Worm (Caenorhabditis elegans) whole organism, L4 larva: ENCODE measurements around the gene anmt-3.

Source experiments
- D1046.2 ChIP-seq: fragments of 200-800 bp; sonication (Bioruptor generic); IDR thresholded peaks from 2 replicates; pipeline ENCODE4 v1.3.6; 2022; ENCODE audit warnings: missing genetic modification characterization, missing compliant biosample characterization
- F10B5.3 ChIP-seq: sonication (generic microtip); optimal IDR thresholded peaks from 2 replicates; lab custom pipeline; 2016; ENCODE audit warnings: mild to moderate bottlenecking, missing genetic modification characterization, missing compliant biosample characterization
- F44E2.7 ChIP-seq: fragments of 200-800 bp; sonication (Bioruptor generic); IDR thresholded peaks from 2 replicates; pipeline ENCODE4 v2.1.2; 2022; ENCODE audit warnings: missing genetic modification characterization, missing compliant biosample characterization
- R02D3.7 ChIP-seq: fragments of 150-350 bp; sonication (generic microtip); optimal IDR thresholded peaks from 3 replicates; lab custom pipeline; 2014; ENCODE audit warnings: missing biosample characterization, missing genetic modification characterization
- T20F7.1 ChIP-seq: fragments of 200-800 bp; sonication (Bioruptor generic); optimal IDR thresholded peaks from 2 replicates; lab custom pipeline; 2018; ENCODE audit warnings: mild to moderate bottlenecking, missing genetic modification characterization, missing compliant biosample characterization
- T26A8.4 ChIP-seq: fragments of 200-800 bp; sonication (Bioruptor generic); IDR thresholded peaks from 2 replicates; pipeline ENCODE4 v1.3.6; 2022; ENCODE audit warnings: missing genetic modification characterization, missing compliant biosample characterization
- Y105C5A.15 ChIP-seq: fragments of 200-800 bp; sonication (Bioruptor generic); IDR thresholded peaks from 2 replicates; pipeline ENCODE4 v1.3.6; 2022; ENCODE audit warnings: missing genetic modification characterization, missing compliant biosample characterization
- Y5F2A.4 ChIP-seq: fragments of 200-800 bp; sonication (Bioruptor generic); optimal IDR thresholded peaks from 2 replicates; lab custom pipeline; 2018; ENCODE audit warnings: mild to moderate bottlenecking, missing genetic modification characterization, missing compliant biosample characterization
- ZK337.2 ChIP-seq: fragments of 200-800 bp; sonication (Bioruptor generic); IDR thresholded peaks from 2 replicates; pipeline ENCODE4 v1.3.6; 2022; ENCODE audit warnings: missing genetic modification reagents, missing genetic modification characterization, missing compliant biosample characterization
- arid-1 ChIP-seq: fragments of 200-800 bp; sonication (Bioruptor generic); conservative IDR thresholded peaks from 2 replicates; pipeline ENCODE4 v1.3.6; 2022; ENCODE audit warnings: missing genetic modification reagents, missing genetic modification characterization, missing compliant biosample characterization
- attf-4 ChIP-seq: sonication (generic microtip); optimal IDR thresholded peaks from 3 replicates; lab custom pipeline; 2017; ENCODE audit warnings: missing biosample characterization, missing genetic modification characterization
- ceh-28 ChIP-seq: fragments of 150-350 bp; optimal IDR thresholded peaks from 2 replicates; lab custom pipeline; 2014; ENCODE audit warnings: missing biosample characterization, missing genetic modification reagents, missing genetic modification characterization
- ceh-44 ChIP-seq: fragments of 200-800 bp; sonication (Bioruptor generic); IDR thresholded peaks from 2 replicates; pipeline ENCODE4 v1.3.6; 2022; ENCODE audit warnings: missing genetic modification reagents, missing genetic modification characterization, missing compliant biosample characterization
- ceh-82 ChIP-seq: sonication (generic microtip); optimal IDR thresholded peaks from 2 replicates; lab custom pipeline; 2017; ENCODE audit warnings: missing biosample characterization, missing genetic modification characterization
- ces-1 ChIP-seq: fragments of 150-350 bp; sonication (generic microtip); optimal IDR thresholded peaks from 4 replicates; lab custom pipeline; 2014; ENCODE audit warnings: missing biosample characterization, missing genetic modification reagents, missing genetic modification characterization
- daf-16 ChIP-seq, 3 experiments: sonication (generic microtip); optimal IDR thresholded peaks; 2 replicates each; lab custom pipeline; 2016 to 2017; ENCODE audit warnings: missing genetic modification characterization in 3 of 3, missing genetic modification reagents in 3 of 3, mild to moderate bottlenecking in 2 of 3, missing compliant biosample characterization in 2 of 3, missing biosample characterization in 1 of 3, moderate library complexity in 1 of 3
- daf-8 ChIP-seq: fragments of 200-800 bp; sonication (Bioruptor generic); IDR thresholded peaks from 2 replicates; pipeline ENCODE4 v1.3.6; 2022; ENCODE audit warnings: missing genetic modification characterization, missing compliant biosample characterization
- dmd-8 ChIP-seq: fragments of 200-800 bp; sonication (Bioruptor generic); IDR thresholded peaks from 2 replicates; pipeline ENCODE4 v1.3.6; 2022; ENCODE audit warnings: missing genetic modification characterization, missing compliant biosample characterization
- dpl-1 ChIP-seq: fragments of 150-350 bp; optimal IDR thresholded peaks from 2 replicates; lab custom pipeline; 2014; ENCODE audit warnings: missing biosample characterization, missing genetic modification reagents, missing genetic modification characterization
- duxl-1 ChIP-seq: sonication (generic microtip); optimal IDR thresholded peaks from 2 replicates; lab custom pipeline; 2016; ENCODE audit warnings: mild to moderate bottlenecking, missing genetic modification characterization, moderate library complexity, missing compliant biosample characterization; ENCODE audit not compliant: poor library complexity
- dve-1 ChIP-seq: sonication (generic microtip); optimal IDR thresholded peaks from 2 replicates; lab custom pipeline; 2017; ENCODE audit warnings: antibody characterized with exemption, mild to moderate bottlenecking, missing genetic modification characterization, missing compliant biosample characterization; ENCODE audit not compliant: insufficient read depth
- hlh-30 ChIP-seq: sonication (generic microtip); optimal IDR thresholded peaks from 2 replicates; lab custom pipeline; 2017; ENCODE audit warnings: antibody characterized with exemption, mild to moderate bottlenecking, missing genetic modification characterization, missing compliant biosample characterization; ENCODE audit not compliant: insufficient read depth
- lim-7 ChIP-seq: fragments of 200-800 bp; sonication (Bioruptor generic); IDR thresholded peaks from 2 replicates; pipeline ENCODE4 v1.3.6; 2022; ENCODE audit warnings: missing genetic modification characterization, missing compliant biosample characterization
- lin-13 ChIP-seq: fragments of 150-350 bp; optimal IDR thresholded peaks from 2 replicates; lab custom pipeline; 2014; ENCODE audit warnings: missing biosample characterization, missing genetic modification reagents, missing genetic modification characterization
- lin-38 ChIP-seq: fragments of 200-800 bp; sonication (Bioruptor generic); IDR thresholded peaks from 2 replicates; pipeline ENCODE4 v1.3.6; 2022; ENCODE audit warnings: missing genetic modification reagents, missing genetic modification characterization, missing compliant biosample characterization
- lsy-2 ChIP-seq, 2 experiments: fragments of 150-350 bp in 1 of 2; sonication (generic microtip) in 1 of 2; optimal IDR thresholded peaks; 2 replicates each; lab custom pipeline; 2014 to 2017; ENCODE audit warnings: missing biosample characterization in 2 of 2, missing genetic modification characterization in 2 of 2
- madf-5 ChIP-seq, 2 experiments: fragments of 200-800 bp; sonication (Bioruptor generic); IDR thresholded peaks; 2 replicates each; pipeline ENCODE4 v1.3.6; 2022; ENCODE audit warnings: missing compliant biosample characterization in 2 of 2, missing genetic modification characterization in 2 of 2
- mdl-1 ChIP-seq, 2 experiments: fragments of 150-350 bp in 1 of 2; sonication (generic microtip) in 1 of 2; optimal IDR thresholded peaks; 2 replicates each; lab custom pipeline; 2014 to 2017; ENCODE audit warnings: missing biosample characterization in 2 of 2, missing genetic modification characterization in 2 of 2
- mes-2 ChIP-seq: sonication (generic microtip); optimal IDR thresholded peaks from 2 replicates; lab custom pipeline; 2016; ENCODE audit warnings: missing genotype, mild to moderate bottlenecking, missing genetic modification characterization, missing compliant biosample characterization; ENCODE audit not compliant: poor library complexity, severe bottlenecking
- mxl-2 ChIP-seq: fragments of 200-800 bp; sonication (Bioruptor generic); conservative IDR thresholded peaks from 2 replicates; pipeline ENCODE4 v1.3.6; 2022; ENCODE audit warnings: missing genetic modification reagents, missing genetic modification characterization, missing compliant biosample characterization
- nhr-10 ChIP-seq: fragments of 150-350 bp; optimal IDR thresholded peaks from 2 replicates; lab custom pipeline; 2014; ENCODE audit warnings: missing biosample characterization, missing genetic modification characterization
- nhr-102 ChIP-seq: sonication (generic microtip); optimal IDR thresholded peaks from 2 replicates; lab custom pipeline; 2016; ENCODE audit warnings: mild to moderate bottlenecking, missing genetic modification characterization, moderate library complexity, missing compliant biosample characterization
- nhr-11 ChIP-seq: fragments of 150-350 bp; optimal IDR thresholded peaks from 2 replicates; lab custom pipeline; 2014; ENCODE audit warnings: missing biosample characterization, missing genetic modification characterization
- nhr-111 ChIP-seq: fragments of 200-800 bp; sonication (Bioruptor generic); optimal IDR thresholded peaks from 2 replicates; lab custom pipeline; 2018; ENCODE audit warnings: mild to moderate bottlenecking, missing genetic modification characterization, missing compliant biosample characterization
- nhr-237 ChIP-seq: sonication (generic microtip); optimal IDR thresholded peaks from 2 replicates; lab custom pipeline; 2017; ENCODE audit warnings: missing biosample characterization, missing genetic modification characterization
- nhr-25 ChIP-seq: sonication (generic microtip); optimal IDR thresholded peaks from 2 replicates; lab custom pipeline; 2017; ENCODE audit warnings: missing genetic modification characterization, mild to moderate bottlenecking, missing compliant biosample characterization, antibody characterized with exemption, moderate library complexity, borderline replicate concordance; ENCODE audit not compliant: insufficient read depth
- nhr-28 ChIP-seq: fragments of 150-350 bp; optimal IDR thresholded peaks from 2 replicates; lab custom pipeline; 2014; ENCODE audit warnings: missing biosample characterization, missing genetic modification characterization
- nhr-42 ChIP-seq: fragments of 200-800 bp; sonication (Bioruptor generic); IDR thresholded peaks from 2 replicates; pipeline ENCODE4 v1.3.6; 2022; ENCODE audit warnings: missing genetic modification characterization, missing compliant biosample characterization
- nhr-6 ChIP-seq: fragments of 150-350 bp; optimal IDR thresholded peaks from 2 replicates; lab custom pipeline; 2014; ENCODE audit warnings: missing biosample characterization, missing genetic modification characterization
- php-3 ChIP-seq: fragments of 200-800 bp; sonication (Bioruptor generic); IDR thresholded peaks from 2 replicates; pipeline ENCODE4 v1.3.6; 2022; ENCODE audit warnings: missing genetic modification reagents, missing genetic modification characterization, missing compliant biosample characterization
- pqm-1 ChIP-seq: sonication (generic microtip); optimal IDR thresholded peaks from 2 replicates; lab custom pipeline; 2017; ENCODE audit warnings: missing biosample characterization, missing genetic modification characterization
- saeg-2 ChIP-seq: fragments of 200-800 bp; sonication (Bioruptor generic); IDR thresholded peaks from 2 replicates; pipeline ENCODE4 v1.3.6; 2022; ENCODE audit warnings: missing genetic modification reagents, missing genetic modification characterization, missing compliant biosample characterization
- sdz-12 ChIP-seq: fragments of 200-800 bp; sonication (Bioruptor generic); optimal IDR thresholded peaks from 2 replicates; lab custom pipeline; 2018; ENCODE audit warnings: mild to moderate bottlenecking, missing genetic modification characterization, missing compliant biosample characterization
- snpc-1.2 ChIP-seq: fragments of 200-800 bp; sonication (Bioruptor generic); IDR thresholded peaks from 2 replicates; pipeline ENCODE4 v1.3.6; 2022; ENCODE audit warnings: missing genetic modification reagents, missing genetic modification characterization, missing compliant biosample characterization
- snpc-4 ChIP-seq: fragments of 150-350 bp; optimal IDR thresholded peaks from 2 replicates; lab custom pipeline; 2014; ENCODE audit warnings: missing biosample characterization, missing genetic modification characterization
- spr-3 ChIP-seq: fragments of 200-800 bp; sonication (Bioruptor generic); optimal IDR thresholded peaks from 2 replicates; lab custom pipeline; 2018; ENCODE audit warnings: mild to moderate bottlenecking, missing genetic modification characterization, missing compliant biosample characterization
- tra-1 ChIP-seq: fragments of 200-800 bp; sonication (Bioruptor generic); IDR thresholded peaks from 2 replicates; pipeline ENCODE4 v1.3.6; 2022; ENCODE audit warnings: missing genetic modification reagents, missing genetic modification characterization, missing compliant biosample characterization
- zag-1 ChIP-seq: fragments of 150-350 bp; optimal IDR thresholded peaks from 2 replicates; lab custom pipeline; 2014; ENCODE audit warnings: missing biosample characterization, missing genetic modification characterization
- zfp-2 ChIP-seq: sonication (generic microtip); optimal IDR thresholded peaks from 2 replicates; lab custom pipeline; 2016; ENCODE audit warnings: mild to moderate bottlenecking, missing genetic modification characterization, missing compliant biosample characterization
- zfp-3 ChIP-seq: fragments of 200-800 bp; sonication (Bioruptor generic); conservative IDR thresholded peaks from 2 replicates; pipeline ENCODE4 v1.3.6; 2022; ENCODE audit warnings: missing genetic modification reagents, missing genetic modification characterization, missing compliant biosample characterization
- ztf-7 ChIP-seq: fragments of 150-350 bp; optimal IDR thresholded peaks from 2 replicates; lab custom pipeline; 2014; ENCODE audit warnings: missing biosample characterization, missing genetic modification characterization

The anmt-3 gene

DNA sequence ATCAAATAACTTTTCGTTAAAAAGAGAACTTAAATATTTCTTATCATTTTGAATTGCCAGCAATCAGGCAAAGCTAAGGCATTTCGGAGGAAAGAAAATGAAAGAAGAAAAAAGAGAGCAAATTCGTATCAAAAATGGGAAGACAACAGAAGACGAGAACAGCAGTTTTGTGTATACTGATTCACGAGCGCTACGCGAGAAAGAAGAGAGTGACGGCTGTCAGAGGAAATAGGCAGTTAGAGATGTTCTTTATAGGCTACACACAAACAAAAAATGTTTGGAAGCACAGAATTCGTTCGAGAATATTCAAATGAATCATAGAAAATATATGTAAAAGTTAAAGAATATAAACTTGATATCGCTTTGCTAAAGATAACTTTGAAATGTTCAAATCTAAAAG is 26.7 kb upstream of the anmt-3 start:
- TF ChIP-seq tra-1 (GFP tag; lab: Robert Waterston, UW) (no peak), ceh-82 (tag; lab: Kevin White, UChicago) (no peak), D1046.2 (GFP tag; lab: Robert Waterston, UW) (no peak), F10B5.3 (tag; lab: Kevin White, UChicago) (no peak), Y5F2A.4 (no peak), dve-1 (tag; lab: Kevin White, UChicago) (peak; percentile 74), ceh-44 (no peak), mdl-1 (tag; optimal IDR thresholded peaks at IDR 0.05; lab: Kevin White, UChicago) (peak in 1 of 2 experiments; percentile 27), nhr-102 (no peak), daf-16 (GFP tag; optimal IDR thresholded peaks at IDR 0.05; lab: Kevin White, UChicago) (no peak), daf-16 (tag; optimal IDR thresholded peaks at IDR 0.05; lab: Kevin White, UChicago) (peak; percentile 70), Y105C5A.15 (GFP tag; lab: Robert Waterston, UW) (no peak), nhr-237 (tag; lab: Kevin White, UChicago) (no peak), T26A8.4 (GFP tag; lab: Robert Waterston, UW) (no peak), php-3 (GFP tag; lab: Robert Waterston, UW) (no peak), R02D3.7 (tag; lab: Kevin White, UChicago) (no peak), snpc-4 (no peak), nhr-11 (tag; lab: Kevin White, UChicago) (peak; percentile 90), nhr-42 (GFP tag; lab: Robert Waterston, UW) (no peak), lin-38 (GFP tag; lab: Robert Waterston, UW) (no peak), daf-8 (no peak), T20F7.1 (GFP tag; lab: Kevin White, UChicago) (peak; percentile 19), lim-7 (no peak), ZK337.2 (GFP tag; lab: Robert Waterston, UW) (no peak), saeg-2 (no peak), lsy-2 (tag; optimal IDR thresholded peaks at IDR 0.05; lab: Kevin White, UChicago) (peak in 1 of 2 experiments; percentile 15), zag-1 (no peak), ztf-7 (tag; lab: Kevin White, UChicago) (peak; percentile 25), F44E2.7 (GFP tag; lab: Robert Waterston, UW) (no peak), ces-1 (no peak), pqm-1 (peak; percentile 42), arid-1 (no peak), nhr-111 (no peak), spr-3 (GFP tag; lab: Kevin White, UChicago) (no peak), zfp-2 (tag; lab: Kevin White, UChicago) (no peak), mes-2 (tag; lab: Kevin White, UChicago) (peak; percentile 13), dmd-8 (GFP tag; lab: Robert Waterston, UW) (no peak), sdz-12 (no peak), zfp-3 (GFP tag; lab: Robert Waterston, UW) (no peak), hlh-30 (peak; percentile 53), duxl-1 (tag; lab: Kevin White, UChicago) (no peak), ceh-28 (tag; lab: Kevin White, UChicago) (no peak), snpc-1.2 (no peak), nhr-10 (tag; lab: Kevin White, UChicago) (no peak), nhr-25 (tag; lab: Kevin White, UChicago) (no peak), madf-5 (GFP tag; IDR thresholded peaks at IDR 0.05; lab: Robert Waterston, UW) (no peak), dpl-1 (no peak), attf-4 (tag; lab: Kevin White, UChicago) (no peak), nhr-6 (tag; lab: Kevin White, UChicago) (peak; percentile 2), mxl-2 (GFP tag; lab: Robert Waterston, UW) (no peak), lin-13 (GFP tag; lab: Kevin White, UChicago) (peak; percentile 16), nhr-28 (peak; percentile 98)
